Worm (Caenorhabditis elegans): ENCODE data around the gene nfyc-1.

Gene nfyc-1

DNA sequence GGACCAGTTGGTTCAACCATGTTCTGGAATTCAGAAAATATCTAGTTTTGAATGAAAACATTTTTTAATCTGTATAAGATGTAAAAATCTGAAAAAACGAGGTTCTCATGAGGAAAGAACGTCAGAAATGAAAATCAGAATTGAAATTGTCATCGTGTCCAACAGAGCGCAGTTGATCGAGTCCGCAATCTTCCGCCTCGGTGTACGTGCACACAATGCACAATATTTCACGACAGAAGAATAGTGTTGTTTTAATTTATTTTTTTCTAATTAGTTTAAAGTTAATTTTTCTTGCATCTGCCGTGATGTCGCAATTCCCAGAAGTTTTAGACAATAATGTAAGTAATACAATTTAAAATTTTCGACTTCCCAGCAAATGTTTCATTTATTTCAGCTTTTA, at the start of gene nfyc-1:
Gene nfyc-1 (plus strand): TSS at position 268 of the 400 bp plus-strand sequence.
- TF ChIP-seq tab-1 (GFP tag; IDR thresholded peaks at IDR 0.05) (no peak), T22C8.4 (GFP tag; IDR thresholded peaks at IDR 0.05) (no peak), flt-1 (GFP tag; IDR thresholded peaks at IDR 0.05) (no peak), ref-1 (GFP tag; conservative IDR thresholded peaks at IDR 0.05) (no peak), ztf-29 (GFP tag; IDR thresholded peaks at IDR 0.05) (no peak), klf-2 (GFP tag; conservative IDR thresholded peaks at IDR 0.05) (no peak), med-1 (GFP tag; optimal IDR thresholded peaks at IDR 0.05; ENCODE audit: insufficient read depth) (no peak), cog-1 (tag; optimal IDR thresholded peaks at IDR 0.05) (no peak), ztf-23 (GFP tag; IDR thresholded peaks at IDR 0.05) (no peak)

- no peak for TF ChIP-seq flt-1 (GFP tag; IDR thresholded peaks at IDR 0.05)
- no peak for TF ChIP-seq med-1 (GFP tag; optimal IDR thresholded peaks at IDR 0.05; ENCODE audit: insufficient read depth)
- no peak for TF ChIP-seq ztf-23 (GFP tag; IDR thresholded peaks at IDR 0.05)
- no peak for TF ChIP-seq ztf-29 (GFP tag; IDR thresholded peaks at IDR 0.05)
- TF ChIP-seq T22C8.4 (GFP tag; IDR thresholded peaks at IDR 0.05): no peak
- no peak for TF ChIP-seq cog-1 (tag; optimal IDR thresholded peaks at IDR 0.05)
- no peak for TF ChIP-seq klf-2 (GFP tag; conservative IDR thresholded peaks at IDR 0.05)
- TF ChIP-seq tab-1 (GFP tag; IDR thresholded peaks at IDR 0.05): no peak
- no peak for TF ChIP-seq ref-1 (GFP tag; conservative IDR thresholded peaks at IDR 0.05)
Measured at ce11 chrII:586-985, 43.1 kb upstream of the nfyc-1 start.

DNA sequence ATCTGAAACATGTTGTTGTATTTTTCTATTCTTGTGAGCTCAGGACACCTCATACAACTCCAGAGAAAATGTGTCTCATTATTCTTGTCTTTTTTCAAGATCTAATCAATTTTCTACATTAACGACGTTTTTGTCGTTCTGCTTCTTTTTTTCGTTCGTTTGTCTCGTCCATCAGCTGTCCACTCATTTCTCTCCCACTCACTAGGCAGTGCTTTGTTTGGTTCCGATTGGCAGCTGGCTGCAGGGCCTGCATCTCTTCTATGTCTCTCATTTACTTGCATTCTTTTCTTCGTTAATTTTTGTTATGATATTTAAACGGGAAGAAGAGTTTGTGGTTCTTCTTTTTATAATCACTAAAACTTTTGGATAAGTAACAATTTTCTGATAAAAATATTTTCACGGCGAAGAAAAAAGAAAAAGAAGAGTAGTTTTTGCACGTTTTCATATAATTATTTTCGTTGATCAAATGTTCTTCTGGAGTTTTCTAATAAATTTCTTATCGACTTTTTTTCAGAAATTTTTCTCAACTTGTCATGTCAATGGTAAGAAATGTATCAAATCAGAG, 42.3 kb upstream of the nfyc-1 start, which contains the start of gene 2L52.1:
Gene 2L52.1 (plus strand): TSS at position 515 of the 565 bp plus-strand sequence.
- TF ChIP-seq flt-1 (GFP tag; IDR thresholded peaks at IDR 0.05): no peak
- TF ChIP-seq klf-2 (GFP tag; conservative IDR thresholded peaks at IDR 0.05): no peak
- no peak for TF ChIP-seq ref-1 (GFP tag; conservative IDR thresholded peaks at IDR 0.05)
- TF ChIP-seq tab-1 (GFP tag; IDR thresholded peaks at IDR 0.05): no peak
- TF ChIP-seq ztf-29 (GFP tag; IDR thresholded peaks at IDR 0.05): no peak
- TF ChIP-seq med-1 (GFP tag; optimal IDR thresholded peaks at IDR 0.05; ENCODE audit: insufficient read depth): no peak
- TF ChIP-seq T22C8.4 (GFP tag; IDR thresholded peaks at IDR 0.05): no peak

ce11 chrII:4793-5192, 38.9 kb upstream of the nfyc-1 start:
- TF ChIP-seq tab-1 (GFP tag; IDR thresholded peaks at IDR 0.05): no peak

- TF ChIP-seq klf-2 (GFP tag; conservative IDR thresholded peaks at IDR 0.05) (no peak), tab-1 (GFP tag; IDR thresholded peaks at IDR 0.05) (no peak), ztf-23 (GFP tag; IDR thresholded peaks at IDR 0.05) (no peak), med-1 (GFP tag; optimal IDR thresholded peaks at IDR 0.05; ENCODE audit: insufficient read depth) (no peak), cog-1 (tag; optimal IDR thresholded peaks at IDR 0.05) (no peak), ref-1 (GFP tag; conservative IDR thresholded peaks at IDR 0.05) (no peak), ztf-29 (GFP tag; IDR thresholded peaks at IDR 0.05) (no peak), T22C8.4 (GFP tag; IDR thresholded peaks at IDR 0.05) (no peak)
Measured at ce11 chrII:6349-6748, 37.4 kb upstream of the nfyc-1 start, which contains the start of gene osta-1. TSS of gene osta-1 (plus strand) at chrII:6657.

ce11 chrII:8212-8611, 35.5 kb upstream of the nfyc-1 start:
- TF ChIP-seq klf-2 (GFP tag; conservative IDR thresholded peaks at IDR 0.05) (no peak), flt-1 (GFP tag; IDR thresholded peaks at IDR 0.05) (no peak), ref-1 (GFP tag; conservative IDR thresholded peaks at IDR 0.05) (no peak), tab-1 (GFP tag; IDR thresholded peaks at IDR 0.05) (no peak), ztf-23 (GFP tag; IDR thresholded peaks at IDR 0.05) (no peak)

- TF ChIP-seq ztf-29 (GFP tag; IDR thresholded peaks at IDR 0.05): no peak
- TF ChIP-seq med-1 (GFP tag; optimal IDR thresholded peaks at IDR 0.05; ENCODE audit: insufficient read depth): no peak
- no peak for TF ChIP-seq ref-1 (GFP tag; conservative IDR thresholded peaks at IDR 0.05)
- no peak for TF ChIP-seq ztf-23 (GFP tag; IDR thresholded peaks at IDR 0.05)
- TF ChIP-seq cog-1 (tag; optimal IDR thresholded peaks at IDR 0.05): no peak
- no peak for TF ChIP-seq flt-1 (GFP tag; IDR thresholded peaks at IDR 0.05)
- no peak for TF ChIP-seq tab-1 (GFP tag; IDR thresholded peaks at IDR 0.05)
- no peak for TF ChIP-seq T22C8.4 (GFP tag; IDR thresholded peaks at IDR 0.05)
Measured at ce11 chrII:11783-12182, 31.9 kb upstream of the nfyc-1 start, which contains the start of gene best-4. TSS of gene best-4 (minus strand) at chrII:11883.

DNA sequence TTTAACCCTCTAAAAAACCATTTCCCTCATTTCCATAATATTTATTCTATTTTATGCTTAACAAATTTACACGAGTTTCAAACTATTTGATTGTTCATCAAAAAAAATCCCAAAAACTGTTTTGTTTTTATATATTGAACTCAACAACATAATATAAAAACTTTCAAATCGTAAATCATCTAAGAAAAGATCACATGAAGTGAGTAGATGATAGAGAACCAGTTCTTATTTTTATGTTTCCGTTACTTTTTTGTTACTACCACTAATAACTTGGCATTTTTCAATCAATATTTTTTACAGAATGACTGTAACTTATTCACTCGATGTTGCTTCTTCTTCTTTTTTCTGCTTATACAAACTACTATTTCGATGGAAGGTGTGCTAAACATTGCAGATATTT, 31.0 kb upstream of the nfyc-1 start, which contains the start of gene best-3:
Gene best-3 (plus strand): TSS at position 301 of the 400 bp plus-strand sequence.
- TF ChIP-seq ztf-23 (GFP tag; IDR thresholded peaks at IDR 0.05): no peak
- TF ChIP-seq ztf-29 (GFP tag; IDR thresholded peaks at IDR 0.05): no peak
- TF ChIP-seq tab-1 (GFP tag; IDR thresholded peaks at IDR 0.05): no peak
- no peak for TF ChIP-seq flt-1 (GFP tag; IDR thresholded peaks at IDR 0.05)
- TF ChIP-seq med-1 (GFP tag; optimal IDR thresholded peaks at IDR 0.05; ENCODE audit: insufficient read depth): no peak
- no peak for TF ChIP-seq ref-1 (GFP tag; conservative IDR thresholded peaks at IDR 0.05)
- no peak for TF ChIP-seq cog-1 (tag; optimal IDR thresholded peaks at IDR 0.05)
- TF ChIP-seq klf-2 (GFP tag; conservative IDR thresholded peaks at IDR 0.05): no peak
- TF ChIP-seq T22C8.4 (GFP tag; IDR thresholded peaks at IDR 0.05): no peak

DNA sequence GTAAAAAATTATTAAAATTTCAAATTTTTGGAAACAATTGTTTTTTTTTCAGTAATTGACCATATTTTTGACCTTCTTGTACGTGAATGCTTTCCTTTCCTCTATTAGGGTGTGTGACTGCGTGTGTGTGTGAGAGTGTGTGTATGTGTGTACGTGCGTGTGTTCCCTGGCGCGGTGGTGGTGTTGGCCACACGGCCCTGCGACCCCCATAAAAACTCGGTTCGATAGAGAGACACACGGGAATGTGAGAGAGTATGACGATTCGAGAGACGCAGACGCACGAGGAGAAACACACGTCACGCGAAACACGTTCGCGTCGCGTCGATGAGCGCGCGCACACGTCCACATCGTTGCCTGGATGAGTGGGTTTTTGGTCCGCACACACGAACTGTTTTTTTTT, 24.9 kb upstream of the nfyc-1 start:
- TF ChIP-seq cog-1 (tag; optimal IDR thresholded peaks at IDR 0.05) (peak; percentile 57), ztf-23 (GFP tag; IDR thresholded peaks at IDR 0.05) (peak; percentile 53; the same call in 1 of the 2 replicates), ztf-29 (GFP tag; IDR thresholded peaks at IDR 0.05) (no peak), T22C8.4 (GFP tag; IDR thresholded peaks at IDR 0.05) (peak; percentile 32; the same call in 1 of the 2 replicates)

- TF ChIP-seq ztf-29 (GFP tag; IDR thresholded peaks at IDR 0.05) (no peak), klf-2 (GFP tag; conservative IDR thresholded peaks at IDR 0.05) (no peak), cog-1 (tag; optimal IDR thresholded peaks at IDR 0.05) (no peak), flt-1 (GFP tag; IDR thresholded peaks at IDR 0.05) (no peak), med-1 (GFP tag; optimal IDR thresholded peaks at IDR 0.05; ENCODE audit: insufficient read depth) (no peak), ref-1 (GFP tag; conservative IDR thresholded peaks at IDR 0.05) (no peak), T22C8.4 (GFP tag; IDR thresholded peaks at IDR 0.05) (no peak), ztf-23 (GFP tag; IDR thresholded peaks at IDR 0.05) (no peak), tab-1 (GFP tag; IDR thresholded peaks at IDR 0.05) (no peak)
Measured at ce11 chrII:19238-19637, 24.5 kb upstream of the nfyc-1 start, which contains the start of gene gmeb-1. TSS of gene gmeb-1 (plus strand) at chrII:19538.

Measured in whole organism, midembryonic.